Worm (Caenorhabditis elegans) whole organism, early embryonic: ENCODE results near the gene mfsd-11.

Experiments used
- B0310.2 ChIP-seq: sonication (generic microtip); optimal IDR thresholded peaks from 2 replicates; lab custom pipeline; 2016; ENCODE audit warnings: mild to moderate bottlenecking, missing genetic modification characterization, missing compliant biosample characterization
- F13C5.2 ChIP-seq: sonication (generic microtip); optimal IDR thresholded peaks from 2 replicates; lab custom pipeline; 2017; ENCODE audit warnings: mild to moderate bottlenecking, missing genetic modification characterization, inconsistent platforms, missing compliant biosample characterization
- aly-1 ChIP-seq: sonication (generic microtip); optimal IDR thresholded peaks from 2 replicates; lab custom pipeline; 2016; ENCODE audit warnings: missing genetic modification characterization, missing compliant biosample characterization
- ama-1 ChIP-seq: fragments of 150-350 bp; optimal IDR thresholded peaks from 2 replicates; lab custom pipeline; 2014
- ceh-13 ChIP-seq: fragments of 200-800 bp; sonication (Bioruptor generic); optimal IDR thresholded peaks from 2 replicates; lab custom pipeline; 2018; ENCODE audit warnings: mild to moderate bottlenecking, missing genetic modification characterization, missing compliant biosample characterization
- ceh-36 ChIP-seq: sonication (generic microtip); optimal IDR thresholded peaks from 2 replicates; lab custom pipeline; 2016; ENCODE audit warnings: missing genetic modification characterization, inconsistent platforms, missing compliant biosample characterization
- ets-7 ChIP-seq: sonication (generic microtip); optimal IDR thresholded peaks from 2 replicates; lab custom pipeline; 2016; ENCODE audit warnings: missing genotype, missing genetic modification characterization, missing compliant biosample characterization
- flt-1 ChIP-seq: fragments of 200-800 bp; sonication (Bioruptor generic); IDR thresholded peaks from 2 replicates; pipeline ENCODE4 v1.3.6; 2022; ENCODE audit warnings: missing genetic modification characterization, missing compliant biosample characterization
- hmbx-1 ChIP-seq: sonication (generic microtip); optimal IDR thresholded peaks from 2 replicates; lab custom pipeline; 2016; ENCODE audit warnings: mild to moderate bottlenecking, missing genetic modification characterization, missing compliant biosample characterization
- hmg-4 ChIP-seq: fragments of 200-800 bp; sonication (Bioruptor generic); optimal IDR thresholded peaks from 2 replicates; lab custom pipeline; 2018; ENCODE audit warnings: mild to moderate bottlenecking, missing genetic modification characterization, missing compliant biosample characterization
- hnd-1 ChIP-seq: sonication (generic microtip); optimal IDR thresholded peaks from 2 replicates; lab custom pipeline; 2016; ENCODE audit warnings: missing genetic modification characterization, missing compliant biosample characterization
- pes-1 ChIP-seq: fragments of 200-800 bp; sonication (Bioruptor generic); IDR thresholded peaks from 2 replicates; pipeline ENCODE4 v1.3.6; 2022; ENCODE audit warnings: missing genetic modification reagents, missing genetic modification characterization, missing compliant biosample characterization
- scrt-1 ChIP-seq: fragments of 200-800 bp; sonication (Bioruptor generic); IDR thresholded peaks from 2 replicates; pipeline ENCODE4 v1.3.6; 2022; ENCODE audit warnings: missing genetic modification characterization, missing compliant biosample characterization
- sea-1 ChIP-seq: fragments of 200-800 bp; sonication (Bioruptor generic); conservative IDR thresholded peaks from 2 replicates; pipeline ENCODE4 v1.3.6; 2022; ENCODE audit warnings: missing genetic modification characterization, missing compliant biosample characterization
- tbx-11 ChIP-seq: fragments of 200-800 bp; sonication (Bioruptor generic); IDR thresholded peaks from 2 replicates; pipeline ENCODE4 v1.3.6; 2022; ENCODE audit warnings: missing genetic modification characterization, missing compliant biosample characterization
- tbx-37 ChIP-seq: fragments of 200-800 bp; sonication (Bioruptor generic); conservative IDR thresholded peaks from 2 replicates; pipeline ENCODE4 v1.3.6; 2022; ENCODE audit warnings: missing genetic modification reagents, missing genetic modification characterization, missing compliant biosample characterization
- tra-4 ChIP-seq: sonication (generic microtip); optimal IDR thresholded peaks from 2 replicates; lab custom pipeline; 2017; ENCODE audit warnings: missing genetic modification characterization, missing compliant biosample characterization

Gene mfsd-11

ce11 chrX:12162659-12163058 lies 8.8 kb upstream of the mfsd-11 start:
- TF ChIP-seq ceh-13 (no peak), ets-7 (tag; lab: Kevin White, UChicago) (no peak), B0310.2 (tag; lab: Kevin White, UChicago) (no peak), ceh-36 (tag; lab: Kevin White, UChicago) (no peak), ama-1 (lab: Kevin White, UChicago) (no peak), hnd-1 (tag; lab: Kevin White, UChicago) (no peak), pes-1 (GFP tag; lab: Robert Waterston, UW) (no peak), tbx-11 (GFP tag; lab: Robert Waterston, UW) (no peak), tra-4 (tag; lab: Kevin White, UChicago) (no peak), scrt-1 (GFP tag; lab: Robert Waterston, UW) (no peak), tbx-37 (GFP tag; lab: Robert Waterston, UW) (no peak), aly-1 (no peak), flt-1 (no peak), F13C5.2 (tag; lab: Kevin White, UChicago) (no peak), hmbx-1 (no peak), sea-1 (GFP tag; lab: Robert Waterston, UW) (no peak)

ce11 chrX:12160002-12160690 lies 6.2 kb upstream of the mfsd-11 start, which contains the start of gene F57G12.2:
TSS of gene F57G12.2 (minus strand) at chrX:12160052.
- TF ChIP-seq tbx-11 (GFP tag; lab: Robert Waterston, UW) (no peak), flt-1 (no peak), hmbx-1 (no peak), ceh-36 (tag; lab: Kevin White, UChicago) (no peak), ets-7 (tag; lab: Kevin White, UChicago) (no peak), F13C5.2 (tag; lab: Kevin White, UChicago) (no peak)

- TF ChIP-seq ceh-36 (tag; lab: Kevin White, UChicago) (peak; percentile 18), ceh-13 (no peak)
Measured at ce11 chrX:12158641-12159040, 4.7 kb upstream of the mfsd-11 start.

ce11 chrX:12149638-12150137 lies 4.2 kb downstream of the mfsd-11 start, which contains the start of gene znf-474:
TSS of gene znf-474 (plus strand) at chrX:12149924.
- 0 out of 2 replicates have a peak, but pooled peaks have one; percentile 51 for TF ChIP-seq scrt-1 (GFP tag; lab: Robert Waterston, UW)
- no peak for TF ChIP-seq F13C5.2 (tag; lab: Kevin White, UChicago)

ce11 chrX:12146453-12147085 lies 7.3 kb downstream of the mfsd-11 start, which contains the start of gene pycr-1:
TSS of gene pycr-1 (plus strand) at chrX:12146832.
- TF ChIP-seq hmg-4 (no peak), scrt-1 (GFP tag; lab: Robert Waterston, UW) (no peak), ets-7 (tag; lab: Kevin White, UChicago) (no peak), ceh-36 (tag; lab: Kevin White, UChicago) (no peak), sea-1 (GFP tag; lab: Robert Waterston, UW) (no peak), B0310.2 (tag; lab: Kevin White, UChicago) (no peak), flt-1 (no peak), aly-1 (no peak), tbx-11 (GFP tag; lab: Robert Waterston, UW) (no peak), pes-1 (GFP tag; lab: Robert Waterston, UW) (no peak), hnd-1 (tag; lab: Kevin White, UChicago) (no peak), ama-1 (lab: Kevin White, UChicago) (no peak), F13C5.2 (tag; lab: Kevin White, UChicago) (no peak), tra-4 (tag; lab: Kevin White, UChicago) (no peak), ceh-13 (no peak), hmbx-1 (no peak), tbx-37 (GFP tag; lab: Robert Waterston, UW) (no peak)

ce11 chrX:12145919-12146318 lies 8.0 kb downstream of the mfsd-11 start:
- TF ChIP-seq scrt-1 (GFP tag; lab: Robert Waterston, UW) = no peak
- no peak for TF ChIP-seq B0310.2 (tag; lab: Kevin White, UChicago)
- no peak for TF ChIP-seq flt-1
- TF ChIP-seq hmg-4 = no peak
- TF ChIP-seq F13C5.2 (tag; lab: Kevin White, UChicago) = no peak
- TF ChIP-seq sea-1 (GFP tag; lab: Robert Waterston, UW) = no peak
- no peak for TF ChIP-seq ceh-36 (tag; lab: Kevin White, UChicago)
- TF ChIP-seq pes-1 (GFP tag; lab: Robert Waterston, UW) = no peak
- no peak for TF ChIP-seq ets-7 (tag; lab: Kevin White, UChicago)
- TF ChIP-seq tbx-11 (GFP tag; lab: Robert Waterston, UW) = no peak
- TF ChIP-seq tbx-37 (GFP tag; lab: Robert Waterston, UW) = no peak
- TF ChIP-seq tra-4 (tag; lab: Kevin White, UChicago) = no peak
- no peak for TF ChIP-seq ama-1 (lab: Kevin White, UChicago)
- TF ChIP-seq hnd-1 (tag; lab: Kevin White, UChicago) = no peak
- TF ChIP-seq ceh-13 = no peak
- no peak for TF ChIP-seq aly-1
- no peak for TF ChIP-seq hmbx-1

ce11 chrX:12143693-12144092 lies 10.2 kb downstream of the mfsd-11 start, which contains the start of gene M153.5:
TSS of gene M153.5 (plus strand) at chrX:12143993.
- TF ChIP-seq ama-1 (lab: Kevin White, UChicago) = no peak
- no peak for TF ChIP-seq flt-1
- no peak for TF ChIP-seq F13C5.2 (tag; lab: Kevin White, UChicago)
- no peak for TF ChIP-seq tbx-37 (GFP tag; lab: Robert Waterston, UW)
- TF ChIP-seq aly-1 = no peak
- TF ChIP-seq ets-7 (tag; lab: Kevin White, UChicago) = no peak
- no peak for TF ChIP-seq B0310.2 (tag; lab: Kevin White, UChicago)
- no peak for TF ChIP-seq sea-1 (GFP tag; lab: Robert Waterston, UW)
- TF ChIP-seq tra-4 (tag; lab: Kevin White, UChicago) = no peak
- TF ChIP-seq hmbx-1 = no peak
- TF ChIP-seq hnd-1 (tag; lab: Kevin White, UChicago) = no peak
